Worm (Caenorhabditis elegans) whole organism, early embryonic: Measurements from ENCODE around the gene gpla-1.

Source experiments
- B0310.2 ChIP-seq: sonication (generic microtip); optimal IDR thresholded peaks from 2 replicates; lab custom pipeline; 2016; ENCODE audit warnings: mild to moderate bottlenecking, missing genetic modification characterization, missing compliant biosample characterization
- F13C5.2 ChIP-seq: sonication (generic microtip); optimal IDR thresholded peaks from 2 replicates; lab custom pipeline; 2017; ENCODE audit warnings: mild to moderate bottlenecking, missing genetic modification characterization, inconsistent platforms, missing compliant biosample characterization
- aly-1 ChIP-seq: sonication (generic microtip); optimal IDR thresholded peaks from 2 replicates; lab custom pipeline; 2016; ENCODE audit warnings: missing genetic modification characterization, missing compliant biosample characterization
- ama-1 ChIP-seq: fragments of 150-350 bp; optimal IDR thresholded peaks from 2 replicates; lab custom pipeline; 2014
- ceh-13 ChIP-seq: fragments of 200-800 bp; sonication (Bioruptor generic); optimal IDR thresholded peaks from 2 replicates; lab custom pipeline; 2018; ENCODE audit warnings: mild to moderate bottlenecking, missing genetic modification characterization, missing compliant biosample characterization
- ceh-36 ChIP-seq: sonication (generic microtip); optimal IDR thresholded peaks from 2 replicates; lab custom pipeline; 2016; ENCODE audit warnings: missing genetic modification characterization, inconsistent platforms, missing compliant biosample characterization
- ets-7 ChIP-seq: sonication (generic microtip); optimal IDR thresholded peaks from 2 replicates; lab custom pipeline; 2016; ENCODE audit warnings: missing genotype, missing genetic modification characterization, missing compliant biosample characterization
- flt-1 ChIP-seq: fragments of 200-800 bp; sonication (Bioruptor generic); IDR thresholded peaks from 2 replicates; pipeline ENCODE4 v1.3.6; 2022; ENCODE audit warnings: missing genetic modification characterization, missing compliant biosample characterization
- hmbx-1 ChIP-seq: sonication (generic microtip); optimal IDR thresholded peaks from 2 replicates; lab custom pipeline; 2016; ENCODE audit warnings: mild to moderate bottlenecking, missing genetic modification characterization, missing compliant biosample characterization
- hmg-4 ChIP-seq: fragments of 200-800 bp; sonication (Bioruptor generic); optimal IDR thresholded peaks from 2 replicates; lab custom pipeline; 2018; ENCODE audit warnings: mild to moderate bottlenecking, missing genetic modification characterization, missing compliant biosample characterization
- hnd-1 ChIP-seq: sonication (generic microtip); optimal IDR thresholded peaks from 2 replicates; lab custom pipeline; 2016; ENCODE audit warnings: missing genetic modification characterization, missing compliant biosample characterization
- pes-1 ChIP-seq: fragments of 200-800 bp; sonication (Bioruptor generic); IDR thresholded peaks from 2 replicates; pipeline ENCODE4 v1.3.6; 2022; ENCODE audit warnings: missing genetic modification reagents, missing genetic modification characterization, missing compliant biosample characterization
- scrt-1 ChIP-seq: fragments of 200-800 bp; sonication (Bioruptor generic); IDR thresholded peaks from 2 replicates; pipeline ENCODE4 v1.3.6; 2022; ENCODE audit warnings: missing genetic modification characterization, missing compliant biosample characterization
- sea-1 ChIP-seq: fragments of 200-800 bp; sonication (Bioruptor generic); conservative IDR thresholded peaks from 2 replicates; pipeline ENCODE4 v1.3.6; 2022; ENCODE audit warnings: missing genetic modification characterization, missing compliant biosample characterization
- tbx-11 ChIP-seq: fragments of 200-800 bp; sonication (Bioruptor generic); IDR thresholded peaks from 2 replicates; pipeline ENCODE4 v1.3.6; 2022; ENCODE audit warnings: missing genetic modification characterization, missing compliant biosample characterization
- tbx-37 ChIP-seq: fragments of 200-800 bp; sonication (Bioruptor generic); conservative IDR thresholded peaks from 2 replicates; pipeline ENCODE4 v1.3.6; 2022; ENCODE audit warnings: missing genetic modification reagents, missing genetic modification characterization, missing compliant biosample characterization
- tra-4 ChIP-seq: sonication (generic microtip); optimal IDR thresholded peaks from 2 replicates; lab custom pipeline; 2017; ENCODE audit warnings: missing genetic modification characterization, missing compliant biosample characterization

gpla-1 gene

DNA sequence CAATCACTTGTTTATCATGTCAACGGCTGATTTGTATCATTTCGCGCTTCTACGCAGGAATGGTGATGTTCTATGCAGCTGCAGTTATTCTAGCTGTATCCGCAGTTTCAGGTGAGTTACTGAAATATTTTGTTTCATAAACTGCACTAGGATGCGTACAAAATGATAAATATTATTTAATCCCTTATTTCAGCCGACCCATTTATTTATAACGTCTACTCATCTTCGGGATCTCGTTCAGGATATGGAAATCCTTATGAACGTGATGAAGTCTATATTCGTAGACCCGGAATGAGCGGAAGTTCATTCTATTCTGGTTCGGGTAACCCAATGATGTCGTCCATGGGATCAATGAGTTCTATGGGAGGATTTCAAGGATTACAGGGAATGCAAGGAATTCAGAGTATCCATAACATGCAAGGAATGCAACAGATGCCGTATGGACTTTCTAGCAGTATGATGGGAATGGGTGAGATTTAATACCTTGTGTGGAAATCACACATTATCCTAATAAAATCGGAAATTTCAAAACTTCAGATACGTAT lies 8.5 kb downstream of the gpla-1 start, which contains the start of gene F58H1.2:
Gene F58H1.2, plus strand, starts transcription at position 51 of the 545 bp plus-strand sequence.
- no peak for TF ChIP-seq B0310.2 (tag; lab: Kevin White, UChicago)
- TF ChIP-seq flt-1: no peak
- no peak for TF ChIP-seq hnd-1 (tag; lab: Kevin White, UChicago)

- TF ChIP-seq ets-7 (tag; lab: Kevin White, UChicago) (no peak), F13C5.2 (tag; lab: Kevin White, UChicago) (no peak)
These were observed 10.3 kb downstream of the gpla-1 start, which contains the start of gene osm-6 for ce11 chrV:11927346-11927745. Gene osm-6, minus strand, starts transcription at chrV:11927446.

- TF ChIP-seq hnd-1 (tag; lab: Kevin White, UChicago): no peak
- no peak for TF ChIP-seq tbx-11 (GFP tag; lab: Robert Waterston, UW)
- TF ChIP-seq scrt-1: no peak
- no peak for TF ChIP-seq F13C5.2 (tag; lab: Kevin White, UChicago)
- no peak for TF ChIP-seq ama-1 (lab: Kevin White, UChicago)
- TF ChIP-seq ceh-13 (GFP tag; lab: Kevin White, UChicago): no peak
- no peak for TF ChIP-seq ets-7 (tag; lab: Kevin White, UChicago)
- no peak for TF ChIP-seq flt-1
- TF ChIP-seq hmg-4 (GFP tag; lab: Kevin White, UChicago): no peak
- no peak for TF ChIP-seq hmbx-1 (tag; lab: Kevin White, UChicago)
- TF ChIP-seq tra-4 (tag; lab: Kevin White, UChicago): no peak
- TF ChIP-seq aly-1 (tag; lab: Kevin White, UChicago): no peak
- TF ChIP-seq pes-1: no peak
- TF ChIP-seq sea-1: no peak
These were observed 15.7 kb downstream of the gpla-1 start for ce11 chrV:11921689-11922517.

ce11 chrV:11921229-11921628 lies 16.4 kb downstream of the gpla-1 start:
- TF ChIP-seq flt-1: no peak

DNA sequence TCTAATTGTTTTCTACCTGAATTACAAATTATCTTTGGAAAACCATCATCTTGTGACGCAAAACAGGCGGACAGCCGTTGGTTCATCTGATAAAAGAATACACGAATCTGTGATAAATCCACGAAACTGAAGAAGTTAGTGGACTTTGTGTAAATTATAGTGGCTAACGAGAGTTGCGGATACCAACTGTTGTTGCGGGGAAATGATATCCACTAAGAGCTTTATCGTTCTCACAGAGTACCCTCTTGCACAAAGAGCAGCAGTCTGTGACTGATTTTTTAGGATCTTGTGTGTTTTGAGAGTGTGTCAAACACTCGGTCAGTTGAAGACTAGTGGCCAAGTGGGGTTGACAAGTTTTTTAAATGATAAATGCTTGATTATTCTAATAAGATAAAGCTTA lies 18.0 kb downstream of the gpla-1 start:
- TF ChIP-seq ceh-13 (GFP tag; lab: Kevin White, UChicago) (no peak), tbx-37 (GFP tag; lab: Robert Waterston, UW) (no peak), scrt-1 (no peak), hmbx-1 (tag; lab: Kevin White, UChicago) (no peak), tbx-11 (GFP tag; lab: Robert Waterston, UW) (no peak), hnd-1 (tag; lab: Kevin White, UChicago) (no peak), B0310.2 (tag; lab: Kevin White, UChicago) (no peak), ama-1 (lab: Kevin White, UChicago) (no peak), F13C5.2 (tag; lab: Kevin White, UChicago) (no peak), sea-1 (no peak), pes-1 (no peak), hmg-4 (GFP tag; lab: Kevin White, UChicago) (no peak)

DNA sequence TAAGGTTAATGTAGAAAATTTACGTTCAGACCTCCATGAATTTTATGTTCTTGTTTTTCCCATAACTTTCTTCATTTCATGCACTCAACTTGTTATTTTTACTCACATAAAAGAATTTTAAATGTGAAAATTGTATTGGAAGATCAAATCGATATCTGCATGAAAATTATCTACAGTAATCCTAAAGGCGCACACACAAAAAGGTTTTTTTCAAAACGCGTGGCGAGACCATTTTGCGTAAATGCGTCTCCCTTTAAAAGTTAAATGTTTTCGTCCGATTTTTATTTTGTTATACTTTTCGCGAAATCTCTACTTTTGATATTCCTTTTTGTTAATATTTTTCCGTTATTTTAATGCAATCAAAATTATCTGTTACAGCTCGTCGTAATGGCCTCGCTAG lies 20.4 kb downstream of the gpla-1 start, which contains the start of gene R31.2:
Gene R31.2, plus strand, starts transcription at position 388 of the 400 bp plus-strand sequence.
- no peak for TF ChIP-seq tra-4 (tag; lab: Kevin White, UChicago)
- no peak for TF ChIP-seq ama-1 (lab: Kevin White, UChicago)

- TF ChIP-seq aly-1 (tag; lab: Kevin White, UChicago) (peak; percentile 18), B0310.2 (tag; lab: Kevin White, UChicago) (no peak)
These were observed 24.3 kb downstream of the gpla-1 start for ce11 chrV:11913283-11913682.

DNA sequence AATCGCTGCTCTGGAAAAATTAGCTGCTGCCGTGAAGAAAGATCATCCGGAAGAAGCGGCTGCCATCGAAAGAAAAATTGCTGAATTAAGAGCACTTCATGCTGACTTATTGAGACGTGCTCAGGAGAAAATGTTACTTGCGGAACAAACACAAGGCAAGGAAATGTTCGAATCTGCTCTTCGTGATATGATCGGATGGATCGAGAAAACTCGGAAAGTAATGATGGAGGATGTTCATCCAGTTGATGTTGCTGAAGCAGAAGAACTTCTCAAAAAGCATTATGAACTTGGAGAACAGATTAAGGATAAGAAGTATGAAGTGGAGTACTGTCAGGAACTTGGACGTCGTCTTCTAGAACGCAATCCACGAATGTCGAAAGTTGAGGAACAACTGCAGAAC lies 31.6 kb downstream of the gpla-1 start:
- TF ChIP-seq tbx-11 (GFP tag; lab: Robert Waterston, UW) (no peak), B0310.2 (tag; lab: Kevin White, UChicago) (no peak), tbx-37 (GFP tag; lab: Robert Waterston, UW) (no peak)

- TF ChIP-seq scrt-1: no peak
- TF ChIP-seq ceh-36 (tag; lab: Kevin White, UChicago): no peak
- no peak for TF ChIP-seq hnd-1 (tag; lab: Kevin White, UChicago)
- no peak for TF ChIP-seq pes-1
- no peak for TF ChIP-seq sea-1
- TF ChIP-seq flt-1: no peak
- no peak for TF ChIP-seq hmg-4 (GFP tag; lab: Kevin White, UChicago)
- no peak for TF ChIP-seq ama-1 (lab: Kevin White, UChicago)
- TF ChIP-seq tra-4 (tag; lab: Kevin White, UChicago): no peak
- no peak for TF ChIP-seq ets-7 (tag; lab: Kevin White, UChicago)
- no peak for TF ChIP-seq aly-1 (tag; lab: Kevin White, UChicago)
- TF ChIP-seq tbx-11 (GFP tag; lab: Robert Waterston, UW): no peak
- no peak for TF ChIP-seq ceh-13 (GFP tag; lab: Kevin White, UChicago)
- TF ChIP-seq F13C5.2 (tag; lab: Kevin White, UChicago): no peak
These were observed 35.4 kb downstream of the gpla-1 start for ce11 chrV:11902161-11902560.
